Fruit fly (Drosophila melanogaster): Measurements from ENCODE around the gene Ir94c.

- TF ChIP-seq psq (optimal IDR thresholded peaks at IDR 0.05) (no peak), CG8478 (optimal IDR thresholded peaks at IDR 0.05) (no peak), EcR (GFP tag; optimal IDR thresholded peaks at IDR 0.05) (no peak), pan (optimal IDR thresholded peaks at IDR 0.05) (no peak), usp (GFP tag; optimal IDR thresholded peaks at IDR 0.05) (no peak)
Observed at dm6 chr3R:22158699-22159098, 39.4 kb upstream of the Ir94c start.

Data from whole organism.